Fruit fly (Drosophila melanogaster) whole organism, prepupa: ENCODE results near the gene Pgant5.

Source experiments
- CG11902 ChIP-seq: fragments of 200-800 bp; sonication (Bioruptor generic); optimal IDR thresholded peaks from 3 replicates; lab custom pipeline; 2016; ENCODE audit warnings: missing biosample characterization, missing genetic modification characterization
- CG15336 ChIP-seq: fragments of 200-800 bp; sonication (Bioruptor generic); IDR thresholded peaks from 2 replicates; pipeline ENCODE4 v1.3.6; 2022; ENCODE audit warnings: missing biosample characterization, missing genetic modification characterization
- CG34406 ChIP-seq: fragments of 200-800 bp; sonication (Bioruptor generic); optimal IDR thresholded peaks from 3 replicates; lab custom pipeline; 2016; ENCODE audit warnings: missing biosample characterization, missing genetic modification characterization
- CG6163 ChIP-seq: fragments of 200-800 bp; sonication (Bioruptor generic); IDR thresholded peaks from 3 replicates; pipeline ENCODE4 v1.3.6; 2022; ENCODE audit warnings: missing biosample characterization, missing genetic modification characterization
- CG6854 ChIP-seq: fragments of 200-800 bp; sonication (Bioruptor generic); optimal IDR thresholded peaks from 2 replicates; lab custom pipeline; 2017; ENCODE audit warnings: missing biosample characterization, mild to moderate bottlenecking, missing genetic modification characterization
- CG8319 ChIP-seq: fragments of 200-800 bp; sonication (Bioruptor generic); optimal IDR thresholded peaks from 3 replicates; lab custom pipeline; 2016; ENCODE audit warnings: missing biosample characterization, missing genetic modification characterization
- CG8632 ChIP-seq: fragments of 200-800 bp; sonication (Bioruptor generic); optimal IDR thresholded peaks from 3 replicates; lab custom pipeline; 2016; ENCODE audit warnings: missing biosample characterization, missing genetic modification characterization
- CG9139 ChIP-seq: fragments of 200-800 bp; sonication (Bioruptor generic); optimal IDR thresholded peaks from 3 replicates; lab custom pipeline; 2017; ENCODE audit warnings: missing biosample characterization, mild to moderate bottlenecking, missing genetic modification characterization
- Eip78C ChIP-seq: fragments of 200-800 bp; sonication (Bioruptor generic); peaks from one replicate; lab custom pipeline; 2016; ENCODE audit warnings: missing biosample characterization, missing genetic modification characterization
- Gug ChIP-seq: fragments of 200-800 bp; sonication (Bioruptor generic); IDR thresholded peaks from 2 replicates; pipeline ENCODE4 v1.3.6; 2022; ENCODE audit warnings: missing biosample characterization, missing genetic modification characterization
- OdsH ChIP-seq: fragments of 200-800 bp; sonication (Bioruptor generic); optimal IDR thresholded peaks from 3 replicates; lab custom pipeline; 2016; ENCODE audit warnings: missing biosample characterization, missing genetic modification characterization
- Sox15 ChIP-seq: fragments of 200-800 bp; sonication (Bioruptor generic); optimal IDR thresholded peaks from 3 replicates; lab custom pipeline; 2016; ENCODE audit warnings: missing biosample characterization, missing genetic modification characterization
- fkh ChIP-seq: fragments of 200-800 bp; sonication (Bioruptor generic); optimal IDR thresholded peaks from 3 replicates; lab custom pipeline; 2017; ENCODE audit warnings: missing biosample characterization, mild to moderate bottlenecking, missing genetic modification characterization, moderate library complexity
- salr ChIP-seq, 2 experiments: fragments of 200-800 bp; sonication (Bioruptor generic); optimal IDR thresholded peaks; 3 replicates each; lab custom pipeline; 2016 to 2018; ENCODE audit warnings: missing biosample characterization in 2 of 2, missing genetic modification characterization in 2 of 2, mild to moderate bottlenecking in 1 of 2

DNA sequence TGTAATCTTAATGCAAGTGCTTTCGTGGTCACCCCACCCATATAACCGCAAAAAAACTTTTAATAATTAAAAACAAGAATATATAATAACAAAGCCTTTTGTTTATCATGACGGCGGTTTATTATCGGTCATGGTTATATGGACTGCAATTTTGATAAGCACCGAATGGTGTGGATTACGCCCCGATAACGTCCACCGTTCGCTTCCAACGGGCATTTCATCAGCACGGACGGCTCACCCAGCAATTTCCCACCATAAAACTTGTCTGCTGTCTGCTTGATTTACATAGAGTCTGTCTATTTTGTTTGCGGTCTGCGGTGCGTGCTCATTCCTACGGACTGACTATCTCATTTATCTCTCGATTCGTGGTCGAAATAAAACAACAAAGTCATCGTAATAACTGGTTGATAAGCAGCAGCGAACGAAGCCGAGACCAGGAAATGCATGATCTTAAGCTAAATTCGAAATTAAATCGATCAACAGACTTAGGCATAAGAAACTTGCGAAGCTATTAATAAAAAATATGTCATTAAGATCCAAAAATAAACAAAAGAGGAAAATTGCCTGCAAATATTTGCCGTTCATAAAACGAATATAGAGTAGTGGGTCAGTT is 2.1 kb upstream of the Pgant5 start:
- no peak for TF ChIP-seq CG6163 (GFP tag; lab: Robert Waterston, UW)
- TF ChIP-seq fkh (GFP tag; lab: Kevin White, UChicago), result peak; percentile 53
- no peak for TF ChIP-seq CG15336 (GFP tag; lab: Robert Waterston, UW)
- no peak for TF ChIP-seq CG8319 (GFP tag; lab: Kevin White, UChicago)
- no peak for TF ChIP-seq CG6854 (GFP tag; lab: Kevin White, UChicago)
- TF ChIP-seq CG11902 (GFP tag; lab: Kevin White, UChicago), result no peak
- TF ChIP-seq OdsH (GFP tag; lab: Kevin White, UChicago), result no peak
- TF ChIP-seq CG9139 (GFP tag; lab: Kevin White, UChicago), result no peak
- no peak for TF ChIP-seq CG8632 (GFP tag; lab: Kevin White, UChicago)
- no peak for TF ChIP-seq CG34406 (GFP tag; lab: Kevin White, UChicago)
- no peak for TF ChIP-seq Gug (GFP tag; lab: Robert Waterston, UW)
- no peak for TF ChIP-seq Sox15 (GFP tag; lab: Kevin White, UChicago)
- peak; percentile 29 for TF ChIP-seq Eip78C (GFP tag; lab: Kevin White, UChicago)
- no peak for TF ChIP-seq salr (GFP tag; optimal IDR thresholded peaks at IDR 0.05; lab: Kevin White, UChicago)
